Worm (Caenorhabditis elegans) whole organism, L4 larva: Measurements from ENCODE around the gene col-178.
A peak's percentile ranks its signal among the peaks of the same experiment; 100 is the strongest.

Source experiments
- F37D6.2 ChIP-seq: sonication (generic microtip); optimal IDR thresholded peaks from 2 replicates; lab custom pipeline; 2016; ENCODE audit warnings: mild to moderate bottlenecking, missing genetic modification characterization, missing compliant biosample characterization
- R02D3.7 ChIP-seq: fragments of 150-350 bp; sonication (generic microtip); optimal IDR thresholded peaks from 3 replicates; lab custom pipeline; 2014; ENCODE audit warnings: missing biosample characterization, missing genetic modification characterization
- T26A8.4 ChIP-seq: fragments of 200-800 bp; sonication (Bioruptor generic); IDR thresholded peaks from 2 replicates; pipeline ENCODE4 v1.3.6; 2022; ENCODE audit warnings: missing genetic modification characterization, missing compliant biosample characterization
- Y48G9A.11 ChIP-seq: fragments of 200-800 bp; sonication (Bioruptor generic); IDR thresholded peaks from 2 replicates; pipeline ENCODE4 v1.3.6; 2022; ENCODE audit warnings: missing genetic modification reagents, missing genetic modification characterization, missing compliant biosample characterization
- ZK546.5 ChIP-seq, 2 experiments: sonication (generic microtip); optimal IDR thresholded peaks; 2 replicates each; lab custom pipeline; 2017; ENCODE audit warnings: missing biosample characterization in 2 of 2, missing genetic modification characterization in 2 of 2
- ceh-20 ChIP-seq: fragments of 200-800 bp; sonication (Bioruptor generic); IDR thresholded peaks from 2 replicates; pipeline ENCODE4 v1.3.6; 2022; ENCODE audit warnings: missing genetic modification reagents, missing genetic modification characterization, missing compliant biosample characterization
- ceh-32 ChIP-seq: sonication (generic microtip); optimal IDR thresholded peaks from 2 replicates; lab custom pipeline; 2016; ENCODE audit warnings: mild to moderate bottlenecking, missing genetic modification characterization, missing compliant biosample characterization; ENCODE audit not compliant: poor library complexity
- ceh-44 ChIP-seq: fragments of 200-800 bp; sonication (Bioruptor generic); IDR thresholded peaks from 2 replicates; pipeline ENCODE4 v1.3.6; 2022; ENCODE audit warnings: missing genetic modification reagents, missing genetic modification characterization, missing compliant biosample characterization
- ceh-82 ChIP-seq: sonication (generic microtip); optimal IDR thresholded peaks from 2 replicates; lab custom pipeline; 2017; ENCODE audit warnings: missing biosample characterization, missing genetic modification characterization
- daf-8 ChIP-seq: fragments of 200-800 bp; sonication (Bioruptor generic); IDR thresholded peaks from 2 replicates; pipeline ENCODE4 v1.3.6; 2022; ENCODE audit warnings: missing genetic modification characterization, missing compliant biosample characterization
- dmd-6 ChIP-seq: fragments of 200-800 bp; sonication (Bioruptor generic); IDR thresholded peaks from 2 replicates; pipeline ENCODE4 v1.3.6; 2022; ENCODE audit warnings: missing genetic modification reagents, missing genetic modification characterization, missing compliant biosample characterization
- dmd-9 ChIP-seq: fragments of 200-800 bp; sonication (Bioruptor generic); IDR thresholded peaks from 2 replicates; pipeline ENCODE4 v1.3.6; 2022; ENCODE audit warnings: missing genetic modification reagents, missing genetic modification characterization, missing compliant biosample characterization
- dpl-1 ChIP-seq: fragments of 150-350 bp; optimal IDR thresholded peaks from 2 replicates; lab custom pipeline; 2014; ENCODE audit warnings: missing biosample characterization, missing genetic modification reagents, missing genetic modification characterization
- duxl-1 ChIP-seq: sonication (generic microtip); optimal IDR thresholded peaks from 2 replicates; lab custom pipeline; 2016; ENCODE audit warnings: mild to moderate bottlenecking, missing genetic modification characterization, moderate library complexity, missing compliant biosample characterization; ENCODE audit not compliant: poor library complexity
- dve-1 ChIP-seq: sonication (generic microtip); optimal IDR thresholded peaks from 2 replicates; lab custom pipeline; 2017; ENCODE audit warnings: antibody characterized with exemption, mild to moderate bottlenecking, missing genetic modification characterization, missing compliant biosample characterization; ENCODE audit not compliant: insufficient read depth
- egl-43 ChIP-seq: fragments of 200-800 bp; sonication (Bioruptor generic); IDR thresholded peaks from 2 replicates; pipeline ENCODE4 v1.3.6; 2022; ENCODE audit warnings: missing genetic modification reagents, missing genetic modification characterization, missing compliant biosample characterization
- fkh-10 ChIP-seq: fragments of 150-350 bp; optimal IDR thresholded peaks from 2 replicates; lab custom pipeline; 2014; ENCODE audit warnings: missing biosample characterization, missing genetic modification reagents, missing genetic modification characterization
- gei-8 ChIP-seq: fragments of 200-800 bp; sonication (Bioruptor generic); optimal IDR thresholded peaks from 2 replicates; lab custom pipeline; 2018; ENCODE audit warnings: mild to moderate bottlenecking, missing genetic modification characterization, missing compliant biosample characterization
- hif-1 ChIP-seq, 2 experiments: sonication (generic microtip); optimal IDR thresholded peaks; 2 replicates each; lab custom pipeline; 2016 to 2017; ENCODE audit warnings: missing compliant biosample characterization in 2 of 2, missing genetic modification characterization in 2 of 2, missing genetic modification reagents in 2 of 2, missing genotype in 2 of 2, mild to moderate bottlenecking in 1 of 2
- hlh-11 ChIP-seq: fragments of 200-800 bp; sonication (Bioruptor generic); optimal IDR thresholded peaks from 2 replicates; lab custom pipeline; 2018; ENCODE audit warnings: mild to moderate bottlenecking, missing genetic modification characterization, missing compliant biosample characterization
- hlh-30 ChIP-seq: sonication (generic microtip); optimal IDR thresholded peaks from 2 replicates; lab custom pipeline; 2017; ENCODE audit warnings: antibody characterized with exemption, mild to moderate bottlenecking, missing genetic modification characterization, missing compliant biosample characterization; ENCODE audit not compliant: insufficient read depth
- hmg-1.1 ChIP-seq: fragments of 200-800 bp; sonication (Bioruptor generic); IDR thresholded peaks from 2 replicates; pipeline ENCODE4 v1.3.6; 2022; ENCODE audit warnings: missing genetic modification reagents, missing genetic modification characterization, missing compliant biosample characterization
- lin-1 ChIP-seq: fragments of 200-800 bp; sonication (Bioruptor generic); IDR thresholded peaks from 2 replicates; pipeline ENCODE4 v1.3.6; 2022; ENCODE audit warnings: missing genetic modification reagents, missing genetic modification characterization, missing compliant biosample characterization
- lin-29 ChIP-seq: fragments of 200-800 bp; sonication (Bioruptor generic); IDR thresholded peaks from 2 replicates; pipeline ENCODE4 v1.3.6; 2022; ENCODE audit warnings: missing genetic modification reagents, missing genetic modification characterization, missing compliant biosample characterization
- lin-38 ChIP-seq: fragments of 200-800 bp; sonication (Bioruptor generic); IDR thresholded peaks from 2 replicates; pipeline ENCODE4 v1.3.6; 2022; ENCODE audit warnings: missing genetic modification reagents, missing genetic modification characterization, missing compliant biosample characterization
- lin-39 ChIP-seq: fragments of 150-350 bp; optimal IDR thresholded peaks from 2 replicates; lab custom pipeline; 2014; ENCODE audit warnings: missing biosample characterization, missing genetic modification reagents, missing genetic modification characterization
- lir-3 ChIP-seq: sonication (generic microtip); optimal IDR thresholded peaks from 2 replicates; lab custom pipeline; 2016; ENCODE audit warnings: mild to moderate bottlenecking, missing genetic modification characterization, missing compliant biosample characterization
- madf-9 ChIP-seq: fragments of 200-800 bp; sonication (Bioruptor generic); conservative IDR thresholded peaks from 2 replicates; pipeline ENCODE4 v1.3.6; 2022; ENCODE audit warnings: missing genetic modification reagents, missing genetic modification characterization, missing compliant biosample characterization
- mep-1 ChIP-seq: fragments of 150-350 bp; sonication (generic microtip); optimal IDR thresholded peaks from 3 replicates; lab custom pipeline; 2014; ENCODE audit warnings: missing biosample characterization, missing genetic modification characterization
- mxl-3 ChIP-seq: fragments of 200-800 bp; sonication (Bioruptor generic); optimal IDR thresholded peaks from 2 replicates; lab custom pipeline; 2018; ENCODE audit warnings: mild to moderate bottlenecking, missing genetic modification characterization, missing compliant biosample characterization
- nhr-11 ChIP-seq: fragments of 150-350 bp; optimal IDR thresholded peaks from 2 replicates; lab custom pipeline; 2014; ENCODE audit warnings: missing biosample characterization, missing genetic modification characterization
- nhr-111 ChIP-seq: fragments of 200-800 bp; sonication (Bioruptor generic); optimal IDR thresholded peaks from 2 replicates; lab custom pipeline; 2018; ENCODE audit warnings: mild to moderate bottlenecking, missing genetic modification characterization, missing compliant biosample characterization
- nhr-25 ChIP-seq: sonication (generic microtip); optimal IDR thresholded peaks from 2 replicates; lab custom pipeline; 2017; ENCODE audit warnings: missing genetic modification characterization, mild to moderate bottlenecking, missing compliant biosample characterization, antibody characterized with exemption, moderate library complexity, borderline replicate concordance; ENCODE audit not compliant: insufficient read depth
- nhr-41 ChIP-seq: fragments of 200-800 bp; sonication (Bioruptor generic); IDR thresholded peaks from 2 replicates; pipeline ENCODE4 v1.3.6; 2022; ENCODE audit warnings: missing genetic modification reagents, missing genetic modification characterization, missing compliant biosample characterization
- nhr-42 ChIP-seq: fragments of 200-800 bp; sonication (Bioruptor generic); IDR thresholded peaks from 2 replicates; pipeline ENCODE4 v1.3.6; 2022; ENCODE audit warnings: missing genetic modification characterization, missing compliant biosample characterization
- nhr-48 ChIP-seq: sonication (generic microtip); optimal IDR thresholded peaks from 2 replicates; lab custom pipeline; 2016; ENCODE audit warnings: mild to moderate bottlenecking, missing genetic modification characterization, missing compliant biosample characterization
- nhr-77 ChIP-seq: fragments of 150-350 bp; optimal IDR thresholded peaks from 2 replicates; lab custom pipeline; 2014; ENCODE audit warnings: missing biosample characterization, missing genetic modification characterization
- pha-4 ChIP-seq, 2 experiments: fragments of 150-350 bp in 1 of 2; fragments of 200-800 bp in 1 of 2; sonication (Bioruptor generic) in 1 of 2; IDR thresholded peaks in 1 of 2; optimal IDR thresholded peaks in 1 of 2; 2 replicates each; pipeline versions ENCODE4 v1.3.6 to Lab custom; 2014 to 2022; ENCODE audit warnings: missing genetic modification characterization in 2 of 2, missing genetic modification reagents in 2 of 2, missing biosample characterization in 1 of 2, missing compliant biosample characterization in 1 of 2
- pqm-1 ChIP-seq: sonication (generic microtip); optimal IDR thresholded peaks from 2 replicates; lab custom pipeline; 2017; ENCODE audit warnings: missing biosample characterization, missing genetic modification characterization
- saeg-2 ChIP-seq: fragments of 200-800 bp; sonication (Bioruptor generic); IDR thresholded peaks from 2 replicates; pipeline ENCODE4 v1.3.6; 2022; ENCODE audit warnings: missing genetic modification reagents, missing genetic modification characterization, missing compliant biosample characterization
- skn-1 ChIP-seq: fragments of 150-350 bp; optimal IDR thresholded peaks from 2 replicates; lab custom pipeline; 2014; ENCODE audit warnings: missing biosample characterization, missing genetic modification characterization
- snpc-1.2 ChIP-seq: fragments of 200-800 bp; sonication (Bioruptor generic); IDR thresholded peaks from 2 replicates; pipeline ENCODE4 v1.3.6; 2022; ENCODE audit warnings: missing genetic modification reagents, missing genetic modification characterization, missing compliant biosample characterization
- unc-39 ChIP-seq: sonication (generic microtip); optimal IDR thresholded peaks from 2 replicates; lab custom pipeline; 2017; ENCODE audit warnings: missing biosample characterization, missing genetic modification characterization
- vab-7 ChIP-seq: fragments of 200-800 bp; sonication (Bioruptor generic); IDR thresholded peaks from 2 replicates; pipeline ENCODE4 v1.3.6; 2022; ENCODE audit warnings: missing genetic modification reagents, missing genetic modification characterization, missing compliant biosample characterization
- zip-11 ChIP-seq: fragments of 200-800 bp; sonication (Bioruptor generic); IDR thresholded peaks from 2 replicates; pipeline ENCODE4 v1.3.6; 2022; ENCODE audit warnings: missing genetic modification characterization, missing compliant biosample characterization
- zip-2 ChIP-seq: fragments of 150-350 bp; optimal IDR thresholded peaks from 2 replicates; lab custom pipeline; 2014; ENCODE audit warnings: missing biosample characterization, missing genetic modification characterization
- ztf-11 ChIP-seq: fragments of 150-350 bp; optimal IDR thresholded peaks from 2 replicates; lab custom pipeline; 2014; ENCODE audit warnings: missing biosample characterization, missing genetic modification characterization

The col-178 gene

ce11 chrX:11211360-11211759 lies 12.1 kb downstream of the col-178 start:
- TF ChIP-seq T26A8.4 (GFP tag; lab: Robert Waterston, UW) (no peak), R02D3.7 (no peak), ceh-32 (tag; lab: Kevin White, UChicago) (no peak), ZK546.5 (tag; optimal IDR thresholded peaks at IDR 0.05; lab: Kevin White, UChicago) (no peak), snpc-1.2 (no peak), lin-39 (tag; lab: Kevin White, UChicago) (no peak)

DNA sequence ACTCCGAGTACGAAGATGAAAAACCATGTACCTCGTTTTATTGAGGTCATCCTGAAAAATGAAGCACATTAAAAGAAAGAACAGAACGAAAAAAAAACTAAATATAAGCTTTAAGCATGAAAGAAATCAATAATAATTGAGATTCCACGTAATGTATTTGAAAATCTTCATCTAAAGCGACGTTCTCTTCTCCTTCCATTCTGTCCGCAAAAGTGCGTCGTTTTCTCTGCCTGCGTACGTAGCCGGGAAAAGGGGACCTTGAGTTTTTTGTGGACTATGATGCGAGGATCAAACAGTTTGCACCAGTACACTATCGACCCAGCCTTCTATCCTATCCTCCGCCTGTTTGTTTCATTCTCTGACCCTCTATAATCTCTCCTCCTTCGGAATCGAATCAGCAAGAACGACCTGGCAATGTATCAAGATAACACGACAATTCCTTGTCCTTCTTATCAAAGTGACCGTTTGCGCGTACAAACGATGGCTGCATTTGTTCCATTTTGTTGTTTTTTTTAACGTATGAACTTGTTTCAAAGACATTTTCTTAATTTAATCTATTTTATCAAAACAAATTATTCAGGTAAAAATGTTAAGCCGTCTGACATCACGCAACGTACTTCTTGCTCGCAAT lies 16.3 kb downstream of the col-178 start, which contains the start of the genes C34F6.7 and idh-2:
Gene C34F6.7 (minus strand): TSS at position 51 of the 631 bp plus-strand sequence.
Gene idh-2 (plus strand): TSS at position 581 of the 631 bp plus-strand sequence.
- no peak for TF ChIP-seq nhr-111 (GFP tag; lab: Kevin White, UChicago)
- no peak for TF ChIP-seq saeg-2
- TF ChIP-seq hmg-1.1 (GFP tag; lab: Robert Waterston, UW), result peak; percentile 60; the same call in 1 of the 2 replicates
- TF ChIP-seq ceh-20, result 0 out of 2 replicates have a peak, but pooled peaks have one; percentile 32
- no peak for TF ChIP-seq vab-7 (GFP tag; lab: Robert Waterston, UW)
- no peak for TF ChIP-seq nhr-11 (tag; lab: Kevin White, UChicago)
- peak; percentile 62 for TF ChIP-seq hlh-11 (tag; lab: Kevin White, UChicago)
- no peak for TF ChIP-seq nhr-41 (GFP tag; lab: Robert Waterston, UW)
- no peak for TF ChIP-seq pha-4 (GFP tag; IDR thresholded peaks at IDR 0.05; lab: Robert Waterston, UW)
- TF ChIP-seq pha-4 (tag; optimal IDR thresholded peaks at IDR 0.05; lab: Kevin White, UChicago), result no peak
- 0 out of 2 replicates have a peak, but pooled peaks have one; percentile 9 for TF ChIP-seq madf-9 (GFP tag; lab: Robert Waterston, UW)
- peak; percentile 34 for TF ChIP-seq dpl-1 (GFP tag; lab: Kevin White, UChicago)
- TF ChIP-seq hif-1 (tag; optimal IDR thresholded peaks at IDR 0.05; lab: Kevin White, UChicago), result no peak
- no peak for TF ChIP-seq F37D6.2 (tag; lab: Kevin White, UChicago)
- TF ChIP-seq dmd-6 (GFP tag; lab: Robert Waterston, UW), result peak; percentile 35
- TF ChIP-seq lin-38 (GFP tag; lab: Robert Waterston, UW), result no peak
- no peak for TF ChIP-seq ceh-44 (GFP tag; lab: Robert Waterston, UW)
- TF ChIP-seq zip-2 (tag; lab: Kevin White, UChicago), result no peak
- TF ChIP-seq dve-1, result peak; percentile 3
- TF ChIP-seq nhr-25 (tag; lab: Kevin White, UChicago), result peak; percentile 37
- TF ChIP-seq zip-11 (GFP tag; lab: Robert Waterston, UW), result no peak
- no peak for TF ChIP-seq egl-43
- no peak for TF ChIP-seq T26A8.4 (GFP tag; lab: Robert Waterston, UW)
- no peak for TF ChIP-seq unc-39 (tag; lab: Kevin White, UChicago)
- TF ChIP-seq nhr-42 (GFP tag; lab: Robert Waterston, UW), result no peak
- peak; percentile 20 for TF ChIP-seq mxl-3
- no peak for TF ChIP-seq dmd-9 (GFP tag; lab: Robert Waterston, UW)
- TF ChIP-seq ztf-11 (tag; lab: Kevin White, UChicago), result no peak
- TF ChIP-seq nhr-48, result peak; percentile 64
- TF ChIP-seq nhr-77 (tag; lab: Kevin White, UChicago), result no peak
- TF ChIP-seq Y48G9A.11, result no peak
- no peak for TF ChIP-seq skn-1
- no peak for TF ChIP-seq gei-8
- TF ChIP-seq R02D3.7, result no peak
- TF ChIP-seq pqm-1, result peak; percentile 44
- TF ChIP-seq mep-1 (tag; lab: Kevin White, UChicago), result peak; percentile 42
- TF ChIP-seq hlh-30 (tag; lab: Kevin White, UChicago), result no peak
- TF ChIP-seq ceh-82 (tag; lab: Kevin White, UChicago), result no peak
- no peak for TF ChIP-seq lin-1
- TF ChIP-seq lir-3, result no peak
- no peak for TF ChIP-seq duxl-1 (tag; lab: Kevin White, UChicago)
- TF ChIP-seq lin-29, result no peak
- no peak for TF ChIP-seq daf-8 (GFP tag; lab: Robert Waterston, UW)
- no peak for TF ChIP-seq fkh-10 (GFP tag; lab: Kevin White, UChicago)
